Worm (Caenorhabditis elegans) whole organism, early embryonic: ENCODE results near the gene srw-127.

Experiments
- ama-1 ChIP-seq: fragments of 150-350 bp; optimal IDR thresholded peaks from 2 replicates; lab custom pipeline; 2014
- hmg-4 ChIP-seq: fragments of 200-800 bp; sonication (Bioruptor generic); optimal IDR thresholded peaks from 2 replicates; lab custom pipeline; 2018; ENCODE audit warnings: mild to moderate bottlenecking, missing genetic modification characterization, missing compliant biosample characterization
- pes-1 ChIP-seq: fragments of 200-800 bp; sonication (Bioruptor generic); IDR thresholded peaks from 2 replicates; pipeline ENCODE4 v1.3.6; 2022; ENCODE audit warnings: missing genetic modification reagents, missing genetic modification characterization, missing compliant biosample characterization
- tra-4 ChIP-seq: sonication (generic microtip); optimal IDR thresholded peaks from 2 replicates; lab custom pipeline; 2017; ENCODE audit warnings: missing genetic modification characterization, missing compliant biosample characterization

DNA sequence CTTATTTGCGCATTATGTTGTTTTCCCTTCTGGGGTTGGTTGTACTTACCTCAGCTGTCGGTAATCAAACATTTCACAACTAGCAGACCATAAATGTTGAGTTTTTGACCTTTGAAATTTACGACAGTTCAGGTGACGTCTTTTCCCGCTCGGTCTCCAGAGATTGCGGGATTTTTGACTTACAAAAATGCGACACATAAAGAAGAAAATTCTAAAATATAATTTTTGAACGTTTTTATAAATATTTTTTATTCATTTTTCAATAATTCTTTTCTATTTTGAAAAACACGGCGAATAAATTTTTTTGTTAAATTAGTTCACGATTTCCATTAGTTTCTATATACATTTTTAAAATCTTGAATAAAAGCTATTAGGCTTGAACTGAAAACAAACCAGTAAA lies 29.9 kb upstream of the srw-127 start, which contains the start of gene nhr-161:
- TF ChIP-seq tra-4 (tag; lab: Kevin White, UChicago) (no peak), hmg-4 (GFP tag; lab: Kevin White, UChicago) (no peak), ama-1 (lab: Kevin White, UChicago) (no peak), pes-1 (no peak)
